Fruit fly (Drosophila melanogaster) whole organism: ENCODE measurements around the gene CG18476.

ENCODE experiments used
- CG8478 ChIP-seq: fragments of >200 bp; optimal IDR thresholded peaks from 2 replicates; lab custom pipeline; 2018; ENCODE audit warnings: inconsistent platforms
- Dll ChIP-seq: fragments of >200 bp; optimal IDR thresholded peaks from 2 replicates; lab custom pipeline; 2017
- EcR ChIP-seq, 2 experiments: fragments of >200 bp; optimal IDR thresholded peaks; 2 replicates each; lab custom pipeline; 2017; ENCODE audit warnings: missing biosample characterization in 2 of 2, missing genetic modification characterization in 2 of 2, missing genetic modification reagents in 2 of 2
- pan ChIP-seq: fragments of >200 bp; optimal IDR thresholded peaks from 2 replicates; lab custom pipeline; 2017
- psq ChIP-seq: fragments of >200 bp; optimal IDR thresholded peaks from 2 replicates; lab custom pipeline; 2017

- TF ChIP-seq Dll (lab: Kevin White, UChicago) (no peak), EcR (GFP tag; optimal IDR thresholded peaks at IDR 0.05; lab: Kevin White, UChicago) (no peak), pan (lab: Kevin White, UChicago) (no peak), psq (no peak), CG8478 (lab: Kevin White, UChicago) (no peak)
Observed at dm6 chr3R:11670888-11671287, 7.0 kb downstream of the CG18476 start.
